Worm (Caenorhabditis elegans) whole organism, L4 larva: ENCODE results near the gene syd-9.
A peak's percentile ranks its signal among the peaks of the same experiment; 100 is the strongest.

Experiments used
- D1046.2 ChIP-seq: fragments of 200-800 bp; sonication (Bioruptor generic); IDR thresholded peaks from 2 replicates; pipeline ENCODE4 v1.3.6; 2022; ENCODE audit warnings: missing genetic modification characterization, missing compliant biosample characterization
- F10B5.3 ChIP-seq: sonication (generic microtip); optimal IDR thresholded peaks from 2 replicates; lab custom pipeline; 2016; ENCODE audit warnings: mild to moderate bottlenecking, missing genetic modification characterization, missing compliant biosample characterization
- F26F4.8 ChIP-seq: fragments of 200-800 bp; sonication (Bioruptor generic); conservative IDR thresholded peaks from 2 replicates; pipeline ENCODE4 v1.3.6; 2022; ENCODE audit warnings: missing genetic modification characterization, missing compliant biosample characterization
- F37D6.2 ChIP-seq: sonication (generic microtip); optimal IDR thresholded peaks from 2 replicates; lab custom pipeline; 2016; ENCODE audit warnings: mild to moderate bottlenecking, missing genetic modification characterization, missing compliant biosample characterization
- T20F7.1 ChIP-seq: fragments of 200-800 bp; sonication (Bioruptor generic); optimal IDR thresholded peaks from 2 replicates; lab custom pipeline; 2018; ENCODE audit warnings: mild to moderate bottlenecking, missing genetic modification characterization, missing compliant biosample characterization
- Y5F2A.4 ChIP-seq: fragments of 200-800 bp; sonication (Bioruptor generic); optimal IDR thresholded peaks from 2 replicates; lab custom pipeline; 2018; ENCODE audit warnings: mild to moderate bottlenecking, missing genetic modification characterization, missing compliant biosample characterization
- ZK337.2 ChIP-seq: fragments of 200-800 bp; sonication (Bioruptor generic); IDR thresholded peaks from 2 replicates; pipeline ENCODE4 v1.3.6; 2022; ENCODE audit warnings: missing genetic modification reagents, missing genetic modification characterization, missing compliant biosample characterization
- aha-1 ChIP-seq: fragments of 150-350 bp; peaks from one replicate; lab custom pipeline; 2014; ENCODE audit warnings: missing biosample characterization, missing genetic modification characterization
- ceh-20 ChIP-seq: fragments of 200-800 bp; sonication (Bioruptor generic); IDR thresholded peaks from 2 replicates; pipeline ENCODE4 v1.3.6; 2022; ENCODE audit warnings: missing genetic modification reagents, missing genetic modification characterization, missing compliant biosample characterization
- ceh-32 ChIP-seq: sonication (generic microtip); optimal IDR thresholded peaks from 2 replicates; lab custom pipeline; 2016; ENCODE audit warnings: mild to moderate bottlenecking, missing genetic modification characterization, missing compliant biosample characterization; ENCODE audit not compliant: poor library complexity
- ceh-44 ChIP-seq: fragments of 200-800 bp; sonication (Bioruptor generic); IDR thresholded peaks from 2 replicates; pipeline ENCODE4 v1.3.6; 2022; ENCODE audit warnings: missing genetic modification reagents, missing genetic modification characterization, missing compliant biosample characterization
- ces-1 ChIP-seq: fragments of 150-350 bp; sonication (generic microtip); optimal IDR thresholded peaks from 4 replicates; lab custom pipeline; 2014; ENCODE audit warnings: missing biosample characterization, missing genetic modification reagents, missing genetic modification characterization
- cey-2 ChIP-seq: sonication (generic microtip); optimal IDR thresholded peaks from 3 replicates; lab custom pipeline; 2017; ENCODE audit warnings: missing genetic modification characterization, mild to moderate bottlenecking, missing compliant biosample characterization, antibody characterized with exemption, borderline replicate concordance; ENCODE audit not compliant: insufficient read depth
- ctbp-1 ChIP-seq: fragments of 200-800 bp; sonication (Bioruptor generic); IDR thresholded peaks from 2 replicates; pipeline ENCODE4 v1.3.6; 2022; ENCODE audit warnings: missing genetic modification reagents, missing genetic modification characterization, missing compliant biosample characterization
- daf-16 ChIP-seq, 3 experiments: sonication (generic microtip); optimal IDR thresholded peaks; 2 replicates each; lab custom pipeline; 2016 to 2017; ENCODE audit warnings: missing genetic modification characterization in 3 of 3, missing genetic modification reagents in 3 of 3, mild to moderate bottlenecking in 2 of 3, missing compliant biosample characterization in 2 of 3, missing biosample characterization in 1 of 3, moderate library complexity in 1 of 3
- dmd-6 ChIP-seq: fragments of 200-800 bp; sonication (Bioruptor generic); IDR thresholded peaks from 2 replicates; pipeline ENCODE4 v1.3.6; 2022; ENCODE audit warnings: missing genetic modification reagents, missing genetic modification characterization, missing compliant biosample characterization
- dpl-1 ChIP-seq: fragments of 150-350 bp; optimal IDR thresholded peaks from 2 replicates; lab custom pipeline; 2014; ENCODE audit warnings: missing biosample characterization, missing genetic modification reagents, missing genetic modification characterization
- duxl-1 ChIP-seq: sonication (generic microtip); optimal IDR thresholded peaks from 2 replicates; lab custom pipeline; 2016; ENCODE audit warnings: mild to moderate bottlenecking, missing genetic modification characterization, moderate library complexity, missing compliant biosample characterization; ENCODE audit not compliant: poor library complexity
- egl-43 ChIP-seq: fragments of 200-800 bp; sonication (Bioruptor generic); IDR thresholded peaks from 2 replicates; pipeline ENCODE4 v1.3.6; 2022; ENCODE audit warnings: missing genetic modification reagents, missing genetic modification characterization, missing compliant biosample characterization
- fos-1 ChIP-seq: fragments of 150-350 bp; optimal IDR thresholded peaks from 2 replicates; lab custom pipeline; 2014; ENCODE audit warnings: missing biosample characterization, missing genetic modification characterization
- hif-1 ChIP-seq, 2 experiments: sonication (generic microtip); optimal IDR thresholded peaks; 2 replicates each; lab custom pipeline; 2016 to 2017; ENCODE audit warnings: missing compliant biosample characterization in 2 of 2, missing genetic modification characterization in 2 of 2, missing genetic modification reagents in 2 of 2, missing genotype in 2 of 2, mild to moderate bottlenecking in 1 of 2
- hlh-11 ChIP-seq: fragments of 200-800 bp; sonication (Bioruptor generic); optimal IDR thresholded peaks from 2 replicates; lab custom pipeline; 2018; ENCODE audit warnings: mild to moderate bottlenecking, missing genetic modification characterization, missing compliant biosample characterization
- hlh-30 ChIP-seq: sonication (generic microtip); optimal IDR thresholded peaks from 2 replicates; lab custom pipeline; 2017; ENCODE audit warnings: antibody characterized with exemption, mild to moderate bottlenecking, missing genetic modification characterization, missing compliant biosample characterization; ENCODE audit not compliant: insufficient read depth
- lim-7 ChIP-seq: fragments of 200-800 bp; sonication (Bioruptor generic); IDR thresholded peaks from 2 replicates; pipeline ENCODE4 v1.3.6; 2022; ENCODE audit warnings: missing genetic modification characterization, missing compliant biosample characterization
- lin-15B ChIP-seq: fragments of 150-350 bp; sonication (generic microtip); optimal IDR thresholded peaks from 3 replicates; lab custom pipeline; 2014; ENCODE audit warnings: missing biosample characterization, missing genetic modification characterization
- lir-3 ChIP-seq: sonication (generic microtip); optimal IDR thresholded peaks from 2 replicates; lab custom pipeline; 2016; ENCODE audit warnings: mild to moderate bottlenecking, missing genetic modification characterization, missing compliant biosample characterization
- lsy-2 ChIP-seq, 2 experiments: fragments of 150-350 bp in 1 of 2; sonication (generic microtip) in 1 of 2; optimal IDR thresholded peaks; 2 replicates each; lab custom pipeline; 2014 to 2017; ENCODE audit warnings: missing biosample characterization in 2 of 2, missing genetic modification characterization in 2 of 2
- madf-5 ChIP-seq, 2 experiments: fragments of 200-800 bp; sonication (Bioruptor generic); IDR thresholded peaks; 2 replicates each; pipeline ENCODE4 v1.3.6; 2022; ENCODE audit warnings: missing compliant biosample characterization in 2 of 2, missing genetic modification characterization in 2 of 2
- mes-2 ChIP-seq: sonication (generic microtip); optimal IDR thresholded peaks from 2 replicates; lab custom pipeline; 2016; ENCODE audit warnings: missing genotype, mild to moderate bottlenecking, missing genetic modification characterization, missing compliant biosample characterization; ENCODE audit not compliant: poor library complexity, severe bottlenecking
- mxl-3 ChIP-seq: fragments of 200-800 bp; sonication (Bioruptor generic); optimal IDR thresholded peaks from 2 replicates; lab custom pipeline; 2018; ENCODE audit warnings: mild to moderate bottlenecking, missing genetic modification characterization, missing compliant biosample characterization
- nhr-10 ChIP-seq: fragments of 150-350 bp; optimal IDR thresholded peaks from 2 replicates; lab custom pipeline; 2014; ENCODE audit warnings: missing biosample characterization, missing genetic modification characterization
- nhr-11 ChIP-seq: fragments of 150-350 bp; optimal IDR thresholded peaks from 2 replicates; lab custom pipeline; 2014; ENCODE audit warnings: missing biosample characterization, missing genetic modification characterization
- nhr-111 ChIP-seq: fragments of 200-800 bp; sonication (Bioruptor generic); optimal IDR thresholded peaks from 2 replicates; lab custom pipeline; 2018; ENCODE audit warnings: mild to moderate bottlenecking, missing genetic modification characterization, missing compliant biosample characterization
- nhr-25 ChIP-seq: sonication (generic microtip); optimal IDR thresholded peaks from 2 replicates; lab custom pipeline; 2017; ENCODE audit warnings: missing genetic modification characterization, mild to moderate bottlenecking, missing compliant biosample characterization, antibody characterized with exemption, moderate library complexity, borderline replicate concordance; ENCODE audit not compliant: insufficient read depth
- nhr-28 ChIP-seq: fragments of 150-350 bp; optimal IDR thresholded peaks from 2 replicates; lab custom pipeline; 2014; ENCODE audit warnings: missing biosample characterization, missing genetic modification characterization
- nhr-77 ChIP-seq: fragments of 150-350 bp; optimal IDR thresholded peaks from 2 replicates; lab custom pipeline; 2014; ENCODE audit warnings: missing biosample characterization, missing genetic modification characterization
- pha-4 ChIP-seq, 2 experiments: fragments of 150-350 bp in 1 of 2; fragments of 200-800 bp in 1 of 2; sonication (Bioruptor generic) in 1 of 2; IDR thresholded peaks in 1 of 2; optimal IDR thresholded peaks in 1 of 2; 2 replicates each; pipeline versions ENCODE4 v1.3.6 to Lab custom; 2014 to 2022; ENCODE audit warnings: missing genetic modification characterization in 2 of 2, missing genetic modification reagents in 2 of 2, missing biosample characterization in 1 of 2, missing compliant biosample characterization in 1 of 2
- php-3 ChIP-seq: fragments of 200-800 bp; sonication (Bioruptor generic); IDR thresholded peaks from 2 replicates; pipeline ENCODE4 v1.3.6; 2022; ENCODE audit warnings: missing genetic modification reagents, missing genetic modification characterization, missing compliant biosample characterization
- pqm-1 ChIP-seq: sonication (generic microtip); optimal IDR thresholded peaks from 2 replicates; lab custom pipeline; 2017; ENCODE audit warnings: missing biosample characterization, missing genetic modification characterization
- rbr-2 ChIP-seq: sonication (generic microtip); optimal IDR thresholded peaks from 2 replicates; lab custom pipeline; 2016; ENCODE audit warnings: missing genotype, missing genetic modification characterization, missing compliant biosample characterization
- set-16 ChIP-seq: fragments of 200-800 bp; sonication (Bioruptor generic); IDR thresholded peaks from 2 replicates; pipeline ENCODE4 v1.3.6; 2022; ENCODE audit warnings: missing genetic modification reagents, missing genetic modification characterization, missing compliant biosample characterization
- skn-1 ChIP-seq: fragments of 150-350 bp; optimal IDR thresholded peaks from 2 replicates; lab custom pipeline; 2014; ENCODE audit warnings: missing biosample characterization, missing genetic modification characterization
- spr-1 ChIP-seq: sonication (generic microtip); optimal IDR thresholded peaks from 2 replicates; lab custom pipeline; 2016; ENCODE audit warnings: mild to moderate bottlenecking, missing genetic modification characterization, missing compliant biosample characterization
- tra-1 ChIP-seq: fragments of 200-800 bp; sonication (Bioruptor generic); IDR thresholded peaks from 2 replicates; pipeline ENCODE4 v1.3.6; 2022; ENCODE audit warnings: missing genetic modification reagents, missing genetic modification characterization, missing compliant biosample characterization

syd-9 gene

ce11 chrX:7217704-7218479, at the start of gene syd-9:
Gene syd-9, plus strand, starts transcription at chrX:7218097.
- peak; percentile 19 for TF ChIP-seq hlh-30
- TF ChIP-seq rbr-2 (tag; lab: Kevin White, UChicago) = peak; percentile 5
- no peak for TF ChIP-seq cey-2 (tag; lab: Kevin White, UChicago)
- peak; percentile 92 for TF ChIP-seq aha-1 (tag; lab: Kevin White, UChicago)
- TF ChIP-seq pha-4 (GFP tag; IDR thresholded peaks at IDR 0.05; lab: Robert Waterston, UW) = no peak
- TF ChIP-seq pha-4 (tag; optimal IDR thresholded peaks at IDR 0.05; lab: Kevin White, UChicago) = no peak
- no peak for TF ChIP-seq lin-15B (tag; lab: Kevin White, UChicago)
- 0 out of 2 replicates have a peak, but pooled peaks have one; percentile 21 for TF ChIP-seq lim-7 (GFP tag; lab: Robert Waterston, UW)
- TF ChIP-seq ctbp-1 (GFP tag; lab: Robert Waterston, UW) = 0 out of 2 replicates have a peak, but pooled peaks have one; percentile 23
- TF ChIP-seq mxl-3 (GFP tag; lab: Kevin White, UChicago) = no peak
- peak; percentile 45; the same call in 1 of the 2 replicates for TF ChIP-seq egl-43 (GFP tag; lab: Robert Waterston, UW)
- TF ChIP-seq F37D6.2 = peak; percentile 29
- peak; percentile 95 for TF ChIP-seq set-16

- TF ChIP-seq F26F4.8 (GFP tag; lab: Robert Waterston, UW) (no peak), skn-1 (tag; lab: Kevin White, UChicago) (no peak), dmd-6 (peak; percentile 39; the same call in 1 of the 2 replicates), ces-1 (GFP tag; lab: Kevin White, UChicago) (no peak), tra-1 (GFP tag; lab: Robert Waterston, UW) (no peak), Y5F2A.4 (GFP tag; lab: Kevin White, UChicago) (no peak), hif-1 (tag; optimal IDR thresholded peaks at IDR 0.05; lab: Kevin White, UChicago) (no peak), ceh-44 (GFP tag; lab: Robert Waterston, UW) (no peak), hlh-11 (tag; lab: Kevin White, UChicago) (peak; percentile 47), dpl-1 (GFP tag; lab: Kevin White, UChicago) (no peak), nhr-111 (GFP tag; lab: Kevin White, UChicago) (no peak), mes-2 (tag; lab: Kevin White, UChicago) (no peak), T20F7.1 (GFP tag; lab: Kevin White, UChicago) (no peak), mxl-3 (GFP tag; lab: Kevin White, UChicago) (no peak), spr-1 (tag; lab: Kevin White, UChicago) (no peak), pqm-1 (tag; lab: Kevin White, UChicago) (peak; percentile 48), F10B5.3 (tag; lab: Kevin White, UChicago) (no peak), nhr-25 (no peak), daf-16 (GFP tag; optimal IDR thresholded peaks at IDR 0.05; lab: Kevin White, UChicago) (no peak), daf-16 (tag; optimal IDR thresholded peaks at IDR 0.05; lab: Kevin White, UChicago) (peak; percentile 60), nhr-11 (no peak), duxl-1 (no peak), D1046.2 (GFP tag; lab: Robert Waterston, UW) (no peak), php-3 (GFP tag; lab: Robert Waterston, UW) (peak; percentile 77), ceh-20 (GFP tag; lab: Robert Waterston, UW) (0 out of 2 replicates have a peak, but pooled peaks have one; percentile 20), madf-5 (GFP tag; IDR thresholded peaks at IDR 0.05; lab: Robert Waterston, UW) (no peak), nhr-77 (tag; lab: Kevin White, UChicago) (peak; percentile 24), fos-1 (tag; lab: Kevin White, UChicago) (no peak), ZK337.2 (no peak), lir-3 (tag; lab: Kevin White, UChicago) (no peak), lsy-2 (tag; optimal IDR thresholded peaks at IDR 0.05; lab: Kevin White, UChicago) (no peak), ceh-32 (tag; lab: Kevin White, UChicago) (no peak), nhr-10 (tag; lab: Kevin White, UChicago) (no peak), nhr-28 (tag; lab: Kevin White, UChicago) (peak; percentile 51)
These were observed 47.2 kb upstream of the syd-9 start, which contains the start of gene bar-1 for ce11 chrX:7170575-7171297. Gene bar-1, minus strand, starts transcription at chrX:7170625.
